Fruit fly (Drosophila melanogaster) whole organism, prepupa: ENCODE data around the gene CG6470.

Experiments used
- Blimp-1 ChIP-seq: fragments of 200-800 bp; sonication (Bioruptor generic); optimal IDR thresholded peaks from 3 replicates; lab custom pipeline; 2017; ENCODE audit warnings: missing biosample characterization, missing genetic modification characterization, mild to moderate bottlenecking, moderate library complexity, missing genetic modification reagents
- CG10631 ChIP-seq: fragments of 200-800 bp; sonication (Bioruptor generic); optimal IDR thresholded peaks from 2 replicates; lab custom pipeline; 2016; ENCODE audit warnings: missing biosample characterization, missing genetic modification characterization
- CG10669 ChIP-seq: fragments of 200-800 bp; sonication (Bioruptor generic); optimal IDR thresholded peaks from 3 replicates; lab custom pipeline; 2018; ENCODE audit warnings: missing biosample characterization, mild to moderate bottlenecking, missing genetic modification characterization, moderate library complexity
- CG11294 ChIP-seq: fragments of 200-800 bp; sonication (Bioruptor generic); IDR thresholded peaks from 2 replicates; pipeline ENCODE4 v1.3.6; 2022; ENCODE audit warnings: missing biosample characterization, missing genetic modification characterization
- CG11902 ChIP-seq: fragments of 200-800 bp; sonication (Bioruptor generic); optimal IDR thresholded peaks from 3 replicates; lab custom pipeline; 2016; ENCODE audit warnings: missing biosample characterization, missing genetic modification characterization
- CG15336 ChIP-seq: fragments of 200-800 bp; sonication (Bioruptor generic); IDR thresholded peaks from 2 replicates; pipeline ENCODE4 v1.3.6; 2022; ENCODE audit warnings: missing biosample characterization, missing genetic modification characterization
- CG1621 ChIP-seq: fragments of 200-800 bp; sonication (Bioruptor generic); optimal IDR thresholded peaks from 3 replicates; lab custom pipeline; 2018; ENCODE audit warnings: missing biosample characterization, mild to moderate bottlenecking, missing genetic modification characterization
- CG3032 ChIP-seq: fragments of 200-800 bp; optimal IDR thresholded peaks from 2 replicates; lab custom pipeline; 2019; ENCODE audit warnings: missing biosample characterization, mild to moderate bottlenecking, missing genetic modification characterization, moderate library complexity
- CG31627 ChIP-seq: fragments of 200-800 bp; sonication (Bioruptor generic); optimal IDR thresholded peaks from 3 replicates; lab custom pipeline; 2016; ENCODE audit warnings: missing biosample characterization, missing genetic modification characterization
- CG34406 ChIP-seq: fragments of 200-800 bp; sonication (Bioruptor generic); optimal IDR thresholded peaks from 3 replicates; lab custom pipeline; 2016; ENCODE audit warnings: missing biosample characterization, missing genetic modification characterization
- CG3919 ChIP-seq: fragments of 200-800 bp; sonication (Bioruptor generic); optimal IDR thresholded peaks from 3 replicates; lab custom pipeline; 2016; ENCODE audit warnings: missing biosample characterization, missing genetic modification characterization
- CG4318 ChIP-seq: fragments of 200-800 bp; sonication (Bioruptor generic); optimal IDR thresholded peaks from 3 replicates; lab custom pipeline; 2017; ENCODE audit warnings: missing biosample characterization, mild to moderate bottlenecking, missing genetic modification characterization
- CG6163 ChIP-seq: fragments of 200-800 bp; sonication (Bioruptor generic); IDR thresholded peaks from 3 replicates; pipeline ENCODE4 v1.3.6; 2022; ENCODE audit warnings: missing biosample characterization, missing genetic modification characterization
- CG6276 ChIP-seq: fragments of 200-800 bp; sonication (Bioruptor generic); optimal IDR thresholded peaks from 2 replicates; lab custom pipeline; 2017; ENCODE audit warnings: missing biosample characterization, mild to moderate bottlenecking, missing genetic modification characterization
- CG6792 ChIP-seq: fragments of 200-800 bp; sonication (Bioruptor generic); optimal IDR thresholded peaks from 3 replicates; lab custom pipeline; 2016; ENCODE audit warnings: missing biosample characterization, missing genetic modification characterization
- CG8319 ChIP-seq: fragments of 200-800 bp; sonication (Bioruptor generic); optimal IDR thresholded peaks from 3 replicates; lab custom pipeline; 2016; ENCODE audit warnings: missing biosample characterization, missing genetic modification characterization
- CG8632 ChIP-seq: fragments of 200-800 bp; sonication (Bioruptor generic); optimal IDR thresholded peaks from 3 replicates; lab custom pipeline; 2016; ENCODE audit warnings: missing biosample characterization, missing genetic modification characterization
- Eip75B ChIP-seq: fragments of 200-800 bp; sonication (Bioruptor generic); optimal IDR thresholded peaks from 3 replicates; lab custom pipeline; 2016; ENCODE audit warnings: missing biosample characterization, missing genetic modification characterization
- Eip78C ChIP-seq: fragments of 200-800 bp; sonication (Bioruptor generic); peaks from one replicate; lab custom pipeline; 2016; ENCODE audit warnings: missing biosample characterization, missing genetic modification characterization
- Eip93F ChIP-seq: fragments of 200-800 bp; sonication (Bioruptor generic); optimal IDR thresholded peaks from 2 replicates; lab custom pipeline; 2016; ENCODE audit warnings: missing biosample characterization, mild to moderate bottlenecking, missing genetic modification characterization
- Ets21C ChIP-seq: fragments of 200-800 bp; sonication (Bioruptor generic); optimal IDR thresholded peaks from 3 replicates; lab custom pipeline; 2016; ENCODE audit warnings: missing biosample characterization, missing genetic modification characterization
- Ets96B ChIP-seq: fragments of 200-800 bp; optimal IDR thresholded peaks from 2 replicates; lab custom pipeline; 2019; ENCODE audit warnings: missing biosample characterization, mild to moderate bottlenecking, missing genetic modification characterization, moderate library complexity
- Gug ChIP-seq: fragments of 200-800 bp; sonication (Bioruptor generic); IDR thresholded peaks from 2 replicates; pipeline ENCODE4 v1.3.6; 2022; ENCODE audit warnings: missing biosample characterization, missing genetic modification characterization
- Hr39 ChIP-seq: fragments of 200-800 bp; sonication (Bioruptor generic); optimal IDR thresholded peaks from 2 replicates; lab custom pipeline; 2016; ENCODE audit warnings: missing biosample characterization, missing genetic modification characterization
- Met ChIP-seq: fragments of 200-800 bp; sonication (Bioruptor generic); optimal IDR thresholded peaks from 3 replicates; lab custom pipeline; 2016; ENCODE audit warnings: missing biosample characterization, missing genetic modification characterization
- OdsH ChIP-seq: fragments of 200-800 bp; sonication (Bioruptor generic); optimal IDR thresholded peaks from 3 replicates; lab custom pipeline; 2016; ENCODE audit warnings: missing biosample characterization, missing genetic modification characterization
- Sox14 ChIP-seq: fragments of 200-800 bp; sonication (Bioruptor generic); optimal IDR thresholded peaks from 3 replicates; lab custom pipeline; 2016; ENCODE audit warnings: missing biosample characterization, missing genetic modification characterization
- achi ChIP-seq: fragments of 200-800 bp; sonication (Bioruptor generic); optimal IDR thresholded peaks from 3 replicates; lab custom pipeline; 2016; ENCODE audit warnings: missing biosample characterization, missing genetic modification characterization
- cyc ChIP-seq: fragments of 200-800 bp; sonication (Bioruptor generic); optimal IDR thresholded peaks from 3 replicates; lab custom pipeline; 2016; ENCODE audit warnings: missing biosample characterization, missing genetic modification characterization
- dac ChIP-seq: fragments of 200-800 bp; sonication (Bioruptor generic); optimal IDR thresholded peaks from 2 replicates; lab custom pipeline; 2017; ENCODE audit warnings: missing biosample characterization, mild to moderate bottlenecking, missing genetic modification characterization
- dsx ChIP-seq: fragments of 200-800 bp; optimal IDR thresholded peaks from 3 replicates; lab custom pipeline; 2019; ENCODE audit warnings: missing biosample characterization, mild to moderate bottlenecking, missing genetic modification characterization, moderate library complexity; ENCODE audit not compliant: poor library complexity, severe bottlenecking
- eg ChIP-seq: fragments of 200-800 bp; sonication (Bioruptor generic); IDR thresholded peaks from 3 replicates; pipeline ENCODE4 v1.3.6; 2022; ENCODE audit warnings: missing biosample characterization, missing genetic modification characterization
- esn ChIP-seq: fragments of 200-800 bp; sonication (Bioruptor generic); optimal IDR thresholded peaks from 2 replicates; lab custom pipeline; 2016; ENCODE audit warnings: missing biosample characterization, mild to moderate bottlenecking, missing genetic modification characterization, moderate library complexity
- fd85E ChIP-seq: fragments of 200-800 bp; sonication (Bioruptor generic); optimal IDR thresholded peaks from 3 replicates; lab custom pipeline; 2016; ENCODE audit warnings: missing biosample characterization, missing genetic modification characterization
- lz ChIP-seq: fragments of 200-800 bp; sonication (Bioruptor generic); optimal IDR thresholded peaks from 3 replicates; lab custom pipeline; 2016; ENCODE audit warnings: missing biosample characterization, missing genetic modification characterization
- net ChIP-seq: fragments of 200-800 bp; sonication (Bioruptor generic); optimal IDR thresholded peaks from 3 replicates; lab custom pipeline; 2016; ENCODE audit warnings: missing biosample characterization, missing genetic modification characterization
- pdm3 ChIP-seq: fragments of 200-800 bp; sonication (Bioruptor generic); optimal IDR thresholded peaks from 3 replicates; lab custom pipeline; 2016; ENCODE audit warnings: missing biosample characterization, missing genetic modification characterization
- salr ChIP-seq, 2 experiments: fragments of 200-800 bp; sonication (Bioruptor generic); optimal IDR thresholded peaks; 3 replicates each; lab custom pipeline; 2016 to 2018; ENCODE audit warnings: missing biosample characterization in 2 of 2, missing genetic modification characterization in 2 of 2, mild to moderate bottlenecking in 1 of 2
- spab ChIP-seq: fragments of 200-800 bp; sonication (Bioruptor generic); optimal IDR thresholded peaks from 2 replicates; lab custom pipeline; 2017; ENCODE audit warnings: missing biosample characterization, mild to moderate bottlenecking, missing genetic modification characterization, missing genetic modification reagents
- ss ChIP-seq, 2 experiments: fragments of 200-800 bp; sonication (Bioruptor generic); optimal IDR thresholded peaks; 2 replicates in 1 of 2; 3 replicates in 1 of 2; lab custom pipeline; 2017 to 2018; ENCODE audit warnings: mild to moderate bottlenecking in 2 of 2, missing biosample characterization in 2 of 2, missing genetic modification characterization in 2 of 2, moderate library complexity in 1 of 2
- svp ChIP-seq: fragments of 200-800 bp; sonication (Bioruptor generic); peaks from one replicate; lab custom pipeline; 2016; ENCODE audit warnings: missing biosample characterization, missing genetic modification characterization
- topi ChIP-seq: fragments of 200-800 bp; sonication (Bioruptor generic); optimal IDR thresholded peaks from 3 replicates; lab custom pipeline; 2016; ENCODE audit warnings: missing biosample characterization, missing genetic modification characterization
- vri ChIP-seq: fragments of 200-800 bp; sonication (Bioruptor generic); optimal IDR thresholded peaks from 3 replicates; lab custom pipeline; 2016; ENCODE audit warnings: missing biosample characterization, mild to moderate bottlenecking, missing genetic modification characterization

Gene CG6470

dm6 chrX:18499679-18500187 lies 14.9 kb downstream of the CG6470 start, which contains the start of the genes Pgant7 and Xrcc2:
Gene Pgant7, minus strand, starts transcription at chrX:18499986.
Gene Xrcc2, plus strand, starts transcription at chrX:18500127.
- TF ChIP-seq fd85E (GFP tag; lab: Kevin White, UChicago) (no peak), CG34406 (GFP tag; lab: Kevin White, UChicago) (no peak), CG6792 (no peak), CG6163 (GFP tag; lab: Robert Waterston, UW) (no peak), CG6276 (GFP tag; lab: Kevin White, UChicago) (no peak), Ets21C (GFP tag; lab: Kevin White, UChicago) (no peak), dac (GFP tag; lab: Kevin White, UChicago) (no peak), Sox14 (GFP tag; lab: Kevin White, UChicago) (peak; percentile 88), ss (GFP tag; optimal IDR thresholded peaks at IDR 0.05; lab: Kevin White, UChicago) (peak in 1 of 2 experiments; percentile 8), CG11902 (GFP tag; lab: Kevin White, UChicago) (no peak), dsx (peak; percentile 9), achi (no peak), Blimp-1 (no peak), lz (GFP tag; lab: Kevin White, UChicago) (no peak), CG10669 (no peak), Ets96B (tag; lab: Kevin White, UChicago) (no peak), spab (GFP tag; lab: Kevin White, UChicago) (no peak), CG8319 (GFP tag; lab: Kevin White, UChicago) (no peak), Met (no peak), Hr39 (GFP tag; lab: Kevin White, UChicago) (no peak), esn (GFP tag; lab: Kevin White, UChicago) (peak; percentile 3), CG3919 (GFP tag; lab: Kevin White, UChicago) (no peak), CG10631 (GFP tag; lab: Kevin White, UChicago) (no peak), cyc (no peak), Gug (GFP tag; lab: Robert Waterston, UW) (no peak), CG11294 (GFP tag; lab: Robert Waterston, UW) (no peak), Eip93F (GFP tag; lab: Kevin White, UChicago) (no peak), Eip78C (GFP tag; lab: Kevin White, UChicago) (peak; percentile 38), OdsH (GFP tag; lab: Kevin White, UChicago) (no peak), svp (GFP tag; lab: Kevin White, UChicago) (no peak)

dm6 chrX:18494165-18494740 lies 20.4 kb downstream of the CG6470 start, which contains the start of gene CG15043:
Gene CG15043, minus strand, starts transcription at chrX:18494168.
- TF ChIP-seq achi (no peak), Eip78C (GFP tag; lab: Kevin White, UChicago) (peak; percentile 13), cyc (peak; percentile 13), svp (GFP tag; lab: Kevin White, UChicago) (peak; percentile 85), vri (GFP tag; lab: Kevin White, UChicago) (no peak)

dm6 chrX:18491941-18492340 lies 22.7 kb downstream of the CG6470 start, which contains the start of gene CG15044:
Gene CG15044, minus strand, starts transcription at chrX:18492006.
- TF ChIP-seq spab (GFP tag; lab: Kevin White, UChicago) (no peak), eg (GFP tag; lab: Robert Waterston, UW) (no peak), CG15336 (GFP tag; lab: Robert Waterston, UW) (no peak), lz (GFP tag; lab: Kevin White, UChicago) (no peak), net (no peak), Ets21C (GFP tag; lab: Kevin White, UChicago) (no peak), CG10631 (GFP tag; lab: Kevin White, UChicago) (no peak)
- TF ChIP-seq, all 60 proteins: peak for 0

dm6 chrX:18489509-18489908 lies 25.2 kb downstream of the CG6470 start, which contains the start of gene CG15046:
Gene CG15046, minus strand, starts transcription at chrX:18489620.
- TF ChIP-seq CG31627 (GFP tag; lab: Kevin White, UChicago), result no peak
- no peak for TF ChIP-seq CG3032 (tag; lab: Kevin White, UChicago)
- peak; percentile 15 for TF ChIP-seq CG6276 (GFP tag; lab: Kevin White, UChicago)
- TF ChIP-seq Eip75B (GFP tag; lab: Kevin White, UChicago), result no peak
- no peak for TF ChIP-seq CG34406 (GFP tag; lab: Kevin White, UChicago)
- TF ChIP-seq Eip78C (GFP tag; lab: Kevin White, UChicago), result peak; percentile 52
- TF ChIP-seq eg (GFP tag; lab: Robert Waterston, UW), result 0 out of 3 replicates have a peak, but pooled peaks have one; percentile 18
- no peak for TF ChIP-seq pdm3 (GFP tag; lab: Kevin White, UChicago)
- TF ChIP-seq CG11294 (GFP tag; lab: Robert Waterston, UW), result no peak
- TF ChIP-seq CG4318 (GFP tag; lab: Kevin White, UChicago), result no peak
- no peak for TF ChIP-seq CG11902 (GFP tag; lab: Kevin White, UChicago)
- no peak for TF ChIP-seq salr (GFP tag; optimal IDR thresholded peaks at IDR 0.05; lab: Kevin White, UChicago)
- no peak for TF ChIP-seq Blimp-1
- no peak for TF ChIP-seq CG8632 (GFP tag; lab: Kevin White, UChicago)
- TF ChIP-seq topi (GFP tag; lab: Kevin White, UChicago), result no peak
- TF ChIP-seq CG1621 (tag; lab: Kevin White, UChicago), result peak; percentile 15
- TF ChIP-seq CG15336 (GFP tag; lab: Robert Waterston, UW), result peak; percentile 51; the same call in 1 of the 2 replicates
- no peak for TF ChIP-seq Gug (GFP tag; lab: Robert Waterston, UW)
- TF ChIP-seq Ets96B (tag; lab: Kevin White, UChicago), result no peak
- peak; percentile 55; the same call in 1 of the 3 replicates for TF ChIP-seq CG6163 (GFP tag; lab: Robert Waterston, UW)
